Worm (Caenorhabditis elegans): ENCODE results near the gene W07G4.2.

W07G4.2 gene

DNA sequence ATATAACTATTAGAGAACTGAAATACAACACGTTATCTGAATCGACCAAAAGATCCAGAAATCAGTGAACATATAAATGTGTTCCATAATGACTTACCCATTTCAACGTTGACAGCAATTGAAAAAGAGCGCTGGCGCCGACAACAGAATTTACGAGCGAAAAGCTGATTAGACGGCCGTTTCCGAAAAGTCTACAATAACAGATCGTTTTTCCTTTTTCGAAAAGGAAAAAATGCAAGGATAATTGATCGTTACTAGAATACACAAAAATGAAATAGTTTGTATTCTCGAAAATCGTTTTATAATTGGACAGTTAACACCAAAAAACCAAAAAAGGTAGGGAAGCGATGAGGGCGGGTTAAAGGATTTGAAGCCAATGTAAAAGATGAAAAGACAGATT is 17.3 kb upstream of the W07G4.2 start, which contains the start of gene srr-1:
srr-1 (minus strand) TSS at position 101 of the 400 bp plus-strand sequence.
- no peak for TF ChIP-seq ref-2 (tag; optimal IDR thresholded peaks at IDR 0.05)
- no peak for TF ChIP-seq hlh-15 (tag; optimal IDR thresholded peaks at IDR 0.05)
- no peak for TF ChIP-seq pax-1 (tag; optimal IDR thresholded peaks at IDR 0.05)
- TF ChIP-seq hlh-13 (GFP tag; optimal IDR thresholded peaks at IDR 0.05): no peak
- no peak for TF ChIP-seq F13H6.1 (tag; optimal IDR thresholded peaks at IDR 0.05)
- TF ChIP-seq ceh-30 (tag; optimal IDR thresholded peaks at IDR 0.05): no peak
- TF ChIP-seq dve-1 (tag; optimal IDR thresholded peaks at IDR 0.05): no peak
- no peak for TF ChIP-seq zip-5 (tag; optimal IDR thresholded peaks at IDR 0.05)
- TF ChIP-seq pqm-1 (tag; optimal IDR thresholded peaks at IDR 0.05): no peak
- TF ChIP-seq ceh-19 (GFP tag; optimal IDR thresholded peaks at IDR 0.05): no peak
- TF ChIP-seq lin-11 (tag; optimal IDR thresholded peaks at IDR 0.05): no peak
- no peak for TF ChIP-seq ceh-6 (GFP tag; optimal IDR thresholded peaks at IDR 0.05)
- no peak for TF ChIP-seq C08G9.2 (tag; optimal IDR thresholded peaks at IDR 0.05)

DNA sequence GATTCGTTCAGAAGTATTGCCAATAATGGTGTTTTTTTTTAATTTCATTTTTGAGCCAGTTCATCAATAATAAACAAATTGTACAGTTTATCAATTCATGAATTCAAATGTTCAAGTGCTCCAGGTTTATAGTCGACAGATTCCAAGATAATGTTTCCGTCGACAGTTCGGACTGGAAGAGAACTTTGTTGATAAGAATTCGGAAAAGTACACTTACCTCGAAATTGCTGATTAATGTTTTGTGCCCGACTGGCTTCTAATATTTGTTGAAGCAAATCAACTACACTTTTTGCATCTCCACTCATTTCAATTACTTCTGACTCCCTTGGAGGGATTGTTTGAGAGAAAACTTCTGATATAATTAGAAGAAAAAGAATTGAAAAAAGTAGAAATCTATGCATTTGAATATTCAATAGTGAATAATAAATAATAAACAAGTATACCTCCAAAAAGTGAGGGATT is 12.8 kb upstream of the W07G4.2 start, which contains the start of gene W07G4.8:
W07G4.8 (minus strand) TSS at position 412 of the 462 bp plus-strand sequence.
- no peak for TF ChIP-seq ztf-16 (tag; optimal IDR thresholded peaks at IDR 0.05)
- TF ChIP-seq eyg-1 (tag; optimal IDR thresholded peaks at IDR 0.05): no peak
- no peak for TF ChIP-seq pax-1 (tag; optimal IDR thresholded peaks at IDR 0.05)
- TF ChIP-seq ahr-1 (tag; optimal IDR thresholded peaks at IDR 0.05): no peak
- no peak for TF ChIP-seq K09A11.1 (tag; optimal IDR thresholded peaks at IDR 0.05; ENCODE audit: insufficient read depth)
- no peak for TF ChIP-seq lin-11 (tag; optimal IDR thresholded peaks at IDR 0.05)
- TF ChIP-seq unc-42 (tag; optimal IDR thresholded peaks at IDR 0.05): no peak
- no peak for TF ChIP-seq tbx-7 (tag; optimal IDR thresholded peaks at IDR 0.05)
- TF ChIP-seq hlh-13 (GFP tag; optimal IDR thresholded peaks at IDR 0.05): no peak
- no peak for TF ChIP-seq nhr-232 (tag; optimal IDR thresholded peaks at IDR 0.05)
- TF ChIP-seq nhr-11 (tag; optimal IDR thresholded peaks at IDR 0.05): no peak
- no peak for TF ChIP-seq ceh-48 (tag; optimal IDR thresholded peaks at IDR 0.05)
- no peak for TF ChIP-seq che-1 (tag; optimal IDR thresholded peaks at IDR 0.05)
- no peak for TF ChIP-seq npax-4 (tag; optimal IDR thresholded peaks at IDR 0.05)
- no peak for TF ChIP-seq sdc-2 (tag; optimal IDR thresholded peaks at IDR 0.05)
- no peak for TF ChIP-seq ceh-19 (GFP tag; optimal IDR thresholded peaks at IDR 0.05)
- no peak for TF ChIP-seq F13H6.1 (tag; optimal IDR thresholded peaks at IDR 0.05)
- TF ChIP-seq zip-5 (tag; optimal IDR thresholded peaks at IDR 0.05): no peak
- no peak for TF ChIP-seq madf-2 (tag; optimal IDR thresholded peaks at IDR 0.05)
- no peak for TF ChIP-seq ref-2 (tag; optimal IDR thresholded peaks at IDR 0.05)

DNA sequence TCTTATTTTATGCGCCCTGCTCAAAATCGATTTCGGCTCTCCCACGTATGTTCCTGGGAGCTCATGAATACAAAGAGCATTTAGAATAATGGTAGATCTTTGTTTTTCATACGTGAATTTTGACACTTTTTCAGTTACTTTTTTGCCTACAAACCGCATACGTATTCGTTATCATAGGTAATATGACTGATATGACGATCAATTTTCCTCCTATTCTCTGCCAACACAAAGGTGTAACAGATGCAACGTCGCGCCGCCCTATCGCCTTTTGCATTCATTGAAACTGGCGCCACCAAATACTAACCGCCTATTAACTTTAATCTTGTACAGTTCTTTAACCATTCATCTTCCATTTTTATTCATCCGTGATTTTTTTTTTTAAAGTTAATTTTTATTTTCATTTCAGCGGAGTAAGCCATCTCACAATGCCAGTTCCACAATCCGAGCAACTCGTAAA is 11.2 kb upstream of the W07G4.2 start, which contains the start of gene W07G4.5:
W07G4.5 (plus strand) TSS at position 407 of the 457 bp plus-strand sequence.
- TF ChIP-seq unc-86 (tag; optimal IDR thresholded peaks at IDR 0.05): no peak
- no peak for TF ChIP-seq elt-2 (tag; optimal IDR thresholded peaks at IDR 0.05)
- TF ChIP-seq ceh-48 (tag; optimal IDR thresholded peaks at IDR 0.05): no peak
- no peak for TF ChIP-seq dve-1 (tag; optimal IDR thresholded peaks at IDR 0.05)
- no peak for TF ChIP-seq syd-9 (tag; optimal IDR thresholded peaks at IDR 0.05)

DNA sequence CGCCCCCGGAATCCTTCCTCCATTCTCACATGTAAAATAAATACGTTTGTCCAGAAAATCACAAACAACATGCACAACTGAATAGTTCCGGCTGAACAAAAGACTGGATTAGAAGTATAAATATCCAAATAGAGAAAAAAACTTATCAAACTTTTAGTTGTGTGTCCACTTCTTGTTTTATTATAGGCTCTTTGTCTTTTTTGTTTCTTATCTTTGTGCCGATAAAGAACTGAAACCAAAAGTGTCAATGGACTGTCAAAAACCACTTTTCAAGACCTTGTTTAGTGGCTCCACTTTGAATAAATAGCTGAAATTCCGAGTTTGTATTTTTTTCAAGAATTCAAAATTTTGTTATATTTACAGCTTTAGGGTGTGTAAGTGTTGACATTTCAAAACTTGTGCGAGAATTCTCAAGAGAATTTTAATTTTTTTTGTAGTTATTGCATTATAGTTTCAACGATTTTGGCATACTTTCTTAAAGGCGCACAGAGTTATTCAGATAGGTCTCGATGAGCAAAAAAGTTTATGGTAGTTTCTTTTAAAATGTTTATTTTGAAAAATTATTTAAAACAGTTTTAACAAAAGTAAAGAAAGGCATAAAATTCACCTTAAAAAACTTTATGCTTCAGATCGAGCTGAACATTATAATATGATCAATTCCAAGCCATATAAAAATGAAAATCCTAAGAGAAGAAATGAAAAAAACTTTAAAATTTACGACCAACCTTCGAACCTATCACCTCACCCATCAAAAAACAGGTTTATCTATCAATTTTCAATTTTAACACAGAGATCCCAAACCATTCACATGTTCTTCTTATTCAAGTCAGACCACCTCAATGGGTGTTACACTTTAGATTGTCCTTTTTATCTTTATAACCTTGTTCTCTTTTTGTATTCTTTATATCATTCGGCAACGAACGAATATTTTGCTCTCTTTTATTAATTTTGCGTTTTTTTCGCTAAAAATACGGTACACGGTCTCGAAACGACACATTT is 10.1 kb upstream of the W07G4.2 start:
- TF ChIP-seq nfya-1 (tag; optimal IDR thresholded peaks at IDR 0.05): no peak
- peak; percentile 7 for TF ChIP-seq elt-2 (tag; optimal IDR thresholded peaks at IDR 0.05)

DNA sequence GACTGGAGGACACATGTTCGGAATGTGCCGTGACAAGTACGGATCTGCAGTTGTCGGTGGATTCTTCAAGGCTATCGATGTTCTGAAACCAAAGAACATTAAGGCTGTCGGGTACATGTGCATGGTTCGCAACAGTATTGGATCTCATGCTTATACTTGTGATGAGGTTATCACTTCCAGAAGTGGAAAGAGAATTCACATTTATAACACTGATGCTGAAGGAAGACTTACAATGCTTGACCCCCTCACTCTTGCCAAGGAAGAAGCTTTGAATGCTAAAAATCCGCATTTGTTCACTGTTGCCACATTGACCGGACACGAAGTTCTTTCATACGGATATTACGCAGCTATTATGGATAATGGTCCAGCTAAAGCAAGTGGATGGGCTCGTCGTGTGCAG is 8.7 kb upstream of the W07G4.2 start:
- TF ChIP-seq dmd-4 (tag; optimal IDR thresholded peaks at IDR 0.05; ENCODE audit: borderline replicate concordance) (no peak), npax-4 (tag; optimal IDR thresholded peaks at IDR 0.05) (no peak), sox-2 (GFP tag; IDR thresholded peaks at IDR 0.05) (no peak), ztf-16 (tag; optimal IDR thresholded peaks at IDR 0.05) (no peak), C38D4.7 (GFP tag; optimal IDR thresholded peaks at IDR 0.05) (no peak), lim-6 (tag; optimal IDR thresholded peaks at IDR 0.05) (no peak), ref-2 (tag; optimal IDR thresholded peaks at IDR 0.05) (no peak), ceh-34 (tag; optimal IDR thresholded peaks at IDR 0.05) (no peak)
